Fruit fly (Drosophila melanogaster): ENCODE data around the gene CG31036.

DNA sequence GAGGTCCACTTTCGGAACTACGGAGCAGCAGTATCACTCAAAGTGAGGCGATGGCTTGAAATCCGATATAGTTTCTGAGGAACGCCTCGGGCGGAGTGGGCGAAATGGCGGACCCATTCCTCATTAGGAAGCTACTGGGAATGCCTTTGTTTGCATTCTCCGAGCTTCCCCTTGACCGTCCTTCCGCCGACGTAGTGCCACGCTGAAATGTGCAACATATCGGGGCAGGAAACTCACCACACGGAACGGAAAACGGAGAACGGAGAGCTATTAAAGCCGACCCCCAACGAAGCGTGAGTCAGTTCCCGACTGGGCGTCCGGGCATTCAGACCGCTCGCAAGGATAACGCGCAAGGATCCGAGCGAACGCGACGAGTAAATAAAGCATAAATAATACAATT is 19.0 kb downstream of the CG31036 start, which contains the start of gene CG15522:
- TF ChIP-seq EcR (GFP tag; optimal IDR thresholded peaks at IDR 0.05): no peak
- TF ChIP-seq Snoo (tag; optimal IDR thresholded peaks at IDR 0.05): no peak
- no peak for TF ChIP-seq gl (tag; optimal IDR thresholded peaks at IDR 0.05)
- no peak for TF ChIP-seq CG9948 (tag; optimal IDR thresholded peaks at IDR 0.05)
